Fruit fly (Drosophila melanogaster): ENCODE results near the gene PKD.

The PKD gene

dm6 chr3R:18311368-18311919 lies 2.8 kb downstream of the PKD start (continued):
- TF ChIP-seq stc (GFP tag; IDR thresholded peaks at IDR 0.05) (no peak), sob (GFP tag; IDR thresholded peaks at IDR 0.05) (peak; percentile 66), ATbp (GFP tag; optimal IDR thresholded peaks at IDR 0.05) (peak; percentile 91), bbx (GFP tag; IDR thresholded peaks at IDR 0.05; ENCODE audit: partially characterized antibody) (peak; percentile 53; the same call in 1 of the 2 replicates), CG4328 (GFP tag; optimal IDR thresholded peaks at IDR 0.05) (peak; percentile 39), odd (GFP tag; optimal IDR thresholded peaks at IDR 0.05) (peak; percentile 32), phol (tag; optimal IDR thresholded peaks at IDR 0.05) (peak; percentile 54), CG1647 (GFP tag; optimal IDR thresholded peaks at IDR 0.05) (peak; percentile 25), Blimp-1 (GFP tag; optimal IDR thresholded peaks at IDR 0.05) (peak; percentile 67), lov (optimal IDR thresholded peaks at IDR 0.05) (no peak), lov (GFP tag; IDR thresholded peaks at IDR 0.05) (0 out of 3 replicates have a peak, but pooled peaks have one; percentile 38), CG13296 (GFP tag; optimal IDR thresholded peaks at IDR 0.05) (peak; percentile 32), dimm (GFP tag; IDR thresholded peaks at IDR 0.05) (no peak), CG7271 (tag; optimal IDR thresholded peaks at IDR 0.05) (no peak), gcm (GFP tag; optimal IDR thresholded peaks at IDR 0.05) (peak; percentile 58), CkIIα-i1 (GFP tag; IDR thresholded peaks at IDR 0.05) (no peak), BEAF-32 (GFP tag; optimal IDR thresholded peaks at IDR 0.05) (no peak), bab2 (GFP tag; optimal IDR thresholded peaks at IDR 0.05) (peak; percentile 33), Ets65A (GFP tag) (no peak), CG12769 (tag; optimal IDR thresholded peaks at IDR 0.05) (peak; percentile 92), CG6683 (GFP tag; optimal IDR thresholded peaks at IDR 0.05) (no peak), CG30020 (tag; optimal IDR thresholded peaks at IDR 0.05) (no peak), ERR (GFP tag; optimal IDR thresholded peaks at IDR 0.05) (no peak), Bteb2 (GFP tag; optimal IDR thresholded peaks at IDR 0.05) (no peak), GATAe (GFP tag; conservative IDR thresholded peaks at IDR 0.05) (no peak), HLH3B (GFP tag; IDR thresholded peaks at IDR 0.05) (no peak), stwl (tag; optimal IDR thresholded peaks at IDR 0.05) (no peak), CG1832 (GFP tag; optimal IDR thresholded peaks at IDR 0.05) (peak; percentile 71), CG43689 (GFP tag; IDR thresholded peaks at IDR 0.05) (no peak), lmd (GFP tag; IDR thresholded peaks at IDR 0.05) (no peak), ssp (GFP tag; IDR thresholded peaks at IDR 0.05) (no peak), CG11085 (GFP tag; IDR thresholded peaks at IDR 0.05) (no peak), Bdp1 (GFP tag; optimal IDR thresholded peaks at IDR 0.05) (no peak), Myb (GFP tag; optimal IDR thresholded peaks at IDR 0.05) (peak; percentile 16), zfh1 (GFP tag; IDR thresholded peaks at IDR 0.05) (peak; percentile 80), sna (GFP tag; IDR thresholded peaks at IDR 0.05; ENCODE audit: partially characterized antibody) (no peak), TFAM (GFP tag; optimal IDR thresholded peaks at IDR 0.05) (peak; percentile 65), HLH54F (GFP tag; optimal IDR thresholded peaks at IDR 0.05) (no peak), sima (GFP tag; optimal IDR thresholded peaks at IDR 0.05) (no peak), CG6254 (GFP tag; optimal IDR thresholded peaks at IDR 0.05) (peak; percentile 54), vfl (GFP tag; optimal IDR thresholded peaks at IDR 0.05) (no peak), CG1233 (GFP tag; optimal IDR thresholded peaks at IDR 0.05) (peak; percentile 1), trh (GFP tag; optimal IDR thresholded peaks at IDR 0.05) (peak; percentile 28), mld (GFP tag; IDR thresholded peaks at IDR 0.05; ENCODE audit: partially characterized antibody) (no peak), CG14050 (GFP tag; IDR thresholded peaks at IDR 0.05) (no peak), CG4707 (GFP tag; optimal IDR thresholded peaks at IDR 0.05) (peak; percentile 54), ems (GFP tag; optimal IDR thresholded peaks at IDR 0.05) (no peak), CG13287 (GFP tag; IDR thresholded peaks at IDR 0.05; ENCODE audit: partially characterized antibody) (no peak; the same call in 1 of the 2 replicates), hth (optimal IDR thresholded peaks at IDR 0.05) (no peak), NC2α (GFP tag; optimal IDR thresholded peaks at IDR 0.05) (peak; percentile 41), Atf6 (GFP tag; IDR thresholded peaks at IDR 0.05) (no peak)
